Worm (Caenorhabditis elegans) whole organism, midembryonic: ENCODE measurements around the gene Y62H9A.1.

Experiments used
- T22C8.4 ChIP-seq: fragments of 200-800 bp; sonication (Bioruptor generic); IDR thresholded peaks from 2 replicates; pipeline ENCODE4 v1.3.6; 2022; ENCODE audit warnings: missing genetic modification characterization, missing compliant biosample characterization
- cog-1 ChIP-seq: sonication (generic microtip); optimal IDR thresholded peaks from 2 replicates; lab custom pipeline; 2016; ENCODE audit warnings: missing genetic modification characterization, missing compliant biosample characterization
- flt-1 ChIP-seq: fragments of 200-800 bp; sonication (Bioruptor generic); IDR thresholded peaks from 2 replicates; pipeline ENCODE4 v1.3.6; 2022; ENCODE audit warnings: missing genetic modification characterization, missing compliant biosample characterization
- klf-2 ChIP-seq: fragments of 200-800 bp; sonication (Bioruptor generic); conservative IDR thresholded peaks from 2 replicates; pipeline ENCODE4 v1.3.6; 2022; ENCODE audit warnings: missing genetic modification reagents, missing genetic modification characterization, missing compliant biosample characterization
- med-1 ChIP-seq: sonication (generic microtip); optimal IDR thresholded peaks from 2 replicates; lab custom pipeline; 2017; ENCODE audit warnings: missing genetic modification characterization, mild to moderate bottlenecking, missing compliant biosample characterization, antibody characterized with exemption, missing genetic modification reagents; ENCODE audit not compliant: insufficient read depth
- ref-1 ChIP-seq: fragments of 200-800 bp; sonication (Bioruptor generic); conservative IDR thresholded peaks from 2 replicates; pipeline ENCODE4 v1.3.6; 2022; ENCODE audit warnings: missing genetic modification reagents, missing genetic modification characterization, missing compliant biosample characterization
- tab-1 ChIP-seq: fragments of 200-800 bp; sonication (Bioruptor generic); IDR thresholded peaks from 2 replicates; pipeline ENCODE4 v1.3.6; 2022; ENCODE audit warnings: missing genetic modification characterization, missing compliant biosample characterization
- ztf-23 ChIP-seq: fragments of 200-800 bp; sonication (Bioruptor generic); IDR thresholded peaks from 2 replicates; pipeline ENCODE4 v1.3.6; 2022; ENCODE audit warnings: missing genetic modification reagents, missing genetic modification characterization, missing compliant biosample characterization
- ztf-29 ChIP-seq: fragments of 200-800 bp; sonication (Bioruptor generic); IDR thresholded peaks from 2 replicates; pipeline ENCODE4 v1.3.6; 2022; ENCODE audit warnings: missing genetic modification reagents, missing genetic modification characterization, missing compliant biosample characterization

Y62H9A.1 gene

DNA sequence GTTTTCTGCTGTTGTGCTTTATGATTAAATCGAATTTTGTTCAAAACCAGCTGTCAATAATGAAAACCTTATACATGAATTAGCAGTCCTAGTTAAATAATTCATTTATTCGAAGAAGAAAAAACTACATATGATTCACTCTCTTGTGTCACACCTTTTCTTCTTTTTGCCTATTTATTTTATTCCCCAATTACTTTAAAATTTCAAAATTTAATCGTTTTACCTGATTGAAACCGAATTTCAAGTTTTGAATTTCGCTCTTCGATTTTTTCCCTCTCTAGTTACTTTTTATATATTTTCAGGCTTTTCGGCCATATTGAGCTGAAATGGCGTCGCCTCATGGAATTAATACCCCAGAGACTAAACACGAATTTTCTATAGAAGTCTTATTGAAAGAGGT, 22.8 kb upstream of the Y62H9A.1 start, which contains the start of gene xtr-1:
Gene xtr-1 (plus strand): TSS at position 301 of the 400 bp plus-strand sequence.
- TF ChIP-seq med-1 (GFP tag; lab: Kevin White, UChicago), result no peak
- TF ChIP-seq cog-1 (tag; lab: Kevin White, UChicago), result no peak

ce11 chrX:11854432-11854831, 20.9 kb upstream of the Y62H9A.1 start:
- no peak for TF ChIP-seq cog-1 (tag; lab: Kevin White, UChicago)
- no peak for TF ChIP-seq med-1 (GFP tag; lab: Kevin White, UChicago)
- TF ChIP-seq ref-1 (GFP tag; lab: Robert Waterston, UW), result no peak
- TF ChIP-seq klf-2, result no peak
- TF ChIP-seq ztf-29 (GFP tag; lab: Robert Waterston, UW), result no peak
- TF ChIP-seq T22C8.4 (GFP tag; lab: Robert Waterston, UW), result no peak
- TF ChIP-seq flt-1, result no peak
- no peak for TF ChIP-seq tab-1 (GFP tag; lab: Robert Waterston, UW)
- TF ChIP-seq ztf-23 (GFP tag; lab: Robert Waterston, UW), result no peak

DNA sequence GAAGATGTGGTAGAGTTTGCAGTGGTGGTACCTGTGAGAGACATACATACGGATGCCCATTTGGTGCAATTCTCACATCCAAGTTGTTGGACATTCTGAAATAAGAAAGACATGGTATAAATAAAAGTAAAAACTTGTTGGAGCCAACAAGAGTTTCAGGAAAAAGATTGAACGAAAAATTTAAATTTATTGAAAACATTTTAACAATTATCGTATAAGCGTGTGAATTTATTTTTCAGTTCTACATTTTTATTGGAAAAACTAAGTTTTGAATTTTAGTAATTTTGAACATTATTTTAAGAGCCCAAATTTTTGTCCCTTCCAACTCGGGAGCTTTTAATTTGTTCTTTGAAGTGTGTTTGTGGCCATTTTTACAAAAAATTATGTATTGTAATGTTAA, 20.4 kb upstream of the Y62H9A.1 start, which contains the start of gene F54F7.8:
Gene F54F7.8 (minus strand): TSS at position 101 of the 400 bp plus-strand sequence.
- no peak for TF ChIP-seq ztf-23 (GFP tag; lab: Robert Waterston, UW)
- no peak for TF ChIP-seq ztf-29 (GFP tag; lab: Robert Waterston, UW)
- TF ChIP-seq flt-1, result no peak

- TF ChIP-seq flt-1, result no peak
- no peak for TF ChIP-seq klf-2
- no peak for TF ChIP-seq med-1 (GFP tag; lab: Kevin White, UChicago)
- no peak for TF ChIP-seq ztf-23 (GFP tag; lab: Robert Waterston, UW)
- no peak for TF ChIP-seq T22C8.4 (GFP tag; lab: Robert Waterston, UW)
- no peak for TF ChIP-seq cog-1 (tag; lab: Kevin White, UChicago)
- no peak for TF ChIP-seq tab-1 (GFP tag; lab: Robert Waterston, UW)
These were observed 19.1 kb upstream of the Y62H9A.1 start for ce11 chrX:11856214-11856613.

- no peak for TF ChIP-seq flt-1
- no peak for TF ChIP-seq klf-2
- no peak for TF ChIP-seq cog-1 (tag; lab: Kevin White, UChicago)
- no peak for TF ChIP-seq tab-1 (GFP tag; lab: Robert Waterston, UW)
- TF ChIP-seq ztf-23 (GFP tag; lab: Robert Waterston, UW), result no peak
- no peak for TF ChIP-seq ref-1 (GFP tag; lab: Robert Waterston, UW)
- TF ChIP-seq T22C8.4 (GFP tag; lab: Robert Waterston, UW), result no peak
- no peak for TF ChIP-seq med-1 (GFP tag; lab: Kevin White, UChicago)
- TF ChIP-seq ztf-29 (GFP tag; lab: Robert Waterston, UW), result no peak
These were observed 18.2 kb upstream of the Y62H9A.1 start, which contains the start of gene mes-1 for ce11 chrX:11857178-11857577. Gene mes-1 (plus strand): TSS chrX:11857478.

DNA sequence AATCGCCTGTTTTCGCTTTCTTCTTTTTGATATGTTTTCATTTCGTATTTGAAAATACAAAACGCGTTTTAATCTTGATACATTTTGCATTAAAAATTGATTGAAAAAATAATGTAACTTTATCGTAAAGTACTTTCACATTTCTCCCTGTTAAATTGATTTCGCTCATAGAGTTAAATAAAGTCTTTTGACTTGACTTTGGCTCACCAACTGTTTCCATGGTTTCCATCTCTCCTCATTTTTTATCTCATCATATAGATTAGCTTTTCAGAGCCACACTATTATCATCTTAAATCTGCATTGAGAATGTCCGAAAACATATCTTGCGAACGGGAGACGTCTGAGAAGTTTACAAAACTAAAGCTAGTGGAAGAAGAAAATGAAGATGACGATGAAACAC, 12.0 kb upstream of the Y62H9A.1 start, which contains the start of gene F54F7.10:
Gene F54F7.10 (plus strand): TSS at position 301 of the 400 bp plus-strand sequence.
- no peak for TF ChIP-seq ref-1 (GFP tag; lab: Robert Waterston, UW)
- no peak for TF ChIP-seq med-1 (GFP tag; lab: Kevin White, UChicago)

DNA sequence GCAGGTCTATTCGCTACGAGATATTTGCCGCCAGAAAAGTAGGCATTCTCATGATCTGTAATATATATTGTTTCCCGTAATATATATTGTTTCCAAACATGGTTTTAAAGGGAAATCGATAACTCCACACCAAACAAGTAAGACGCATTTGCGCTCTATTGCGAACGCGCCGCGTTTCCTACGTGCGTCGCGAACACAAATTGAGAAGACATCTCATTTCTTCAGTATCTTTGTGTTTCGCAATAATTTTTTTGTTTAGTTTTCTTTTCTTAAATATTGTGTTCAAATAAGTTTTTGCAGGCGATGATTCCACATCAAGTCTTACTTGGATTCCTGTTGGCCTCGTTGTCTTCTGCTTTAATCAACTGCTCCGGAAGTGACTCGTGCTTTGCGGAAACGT, 10.3 kb upstream of the Y62H9A.1 start, which contains the start of gene F54F7.6:
Gene F54F7.6 (plus strand): TSS at position 301 of the 400 bp plus-strand sequence.
- TF ChIP-seq T22C8.4 (GFP tag; lab: Robert Waterston, UW), result no peak
- TF ChIP-seq med-1 (GFP tag; lab: Kevin White, UChicago), result no peak
- no peak for TF ChIP-seq ztf-29 (GFP tag; lab: Robert Waterston, UW)

DNA sequence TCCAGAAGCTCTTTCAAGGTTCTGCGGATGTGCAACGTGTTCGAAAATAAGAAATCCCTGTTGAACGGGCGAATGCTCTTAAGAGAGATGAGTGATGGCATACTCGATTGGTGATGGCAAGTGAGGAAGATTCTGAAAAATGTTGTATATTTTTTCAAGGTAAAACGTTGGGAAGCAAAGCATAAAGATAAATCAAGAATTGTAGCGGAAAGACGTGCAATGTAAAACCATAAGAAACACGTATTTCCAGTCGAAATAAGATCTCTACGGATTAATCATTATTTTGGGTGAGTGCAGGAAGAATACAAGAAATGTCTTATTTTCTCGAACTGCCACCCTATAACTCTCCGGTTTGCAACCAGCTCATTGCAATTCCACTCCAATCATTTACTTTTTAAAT, 6.1 kb upstream of the Y62H9A.1 start, which contains the start of gene dot-1.2:
Gene dot-1.2 (minus strand): TSS at position 101 of the 400 bp plus-strand sequence.
- TF ChIP-seq flt-1 (no peak), ztf-29 (GFP tag; lab: Robert Waterston, UW) (no peak), cog-1 (tag; lab: Kevin White, UChicago) (no peak), klf-2 (no peak), med-1 (GFP tag; lab: Kevin White, UChicago) (no peak), ref-1 (GFP tag; lab: Robert Waterston, UW) (no peak), tab-1 (GFP tag; lab: Robert Waterston, UW) (no peak), ztf-23 (GFP tag; lab: Robert Waterston, UW) (no peak), T22C8.4 (GFP tag; lab: Robert Waterston, UW) (no peak)

DNA sequence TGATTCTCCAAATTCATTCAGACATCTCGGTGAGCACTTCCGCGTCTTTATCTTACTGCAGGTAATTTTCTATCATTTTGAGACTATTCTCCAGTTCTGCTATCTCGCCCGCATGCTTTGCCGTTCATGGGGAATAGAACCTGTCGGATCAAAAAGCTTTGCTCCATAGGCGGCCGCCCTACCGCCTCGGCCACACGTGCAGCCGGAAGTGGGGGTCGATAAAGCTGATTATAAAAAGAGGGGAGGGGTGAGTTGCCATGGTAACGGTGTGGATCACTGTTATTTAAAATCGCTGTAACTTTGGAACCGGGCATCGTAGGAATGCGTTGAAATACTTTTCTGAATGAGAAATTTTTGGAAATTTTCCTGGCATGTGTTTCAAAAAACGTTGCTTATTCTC, 4.9 kb upstream of the Y62H9A.1 start:
- no peak for TF ChIP-seq ztf-29 (GFP tag; lab: Robert Waterston, UW)
- TF ChIP-seq ztf-23 (GFP tag; lab: Robert Waterston, UW), result no peak
- no peak for TF ChIP-seq klf-2
- no peak for TF ChIP-seq med-1 (GFP tag; lab: Kevin White, UChicago)
- no peak for TF ChIP-seq ref-1 (GFP tag; lab: Robert Waterston, UW)
- no peak for TF ChIP-seq cog-1 (tag; lab: Kevin White, UChicago)
- TF ChIP-seq T22C8.4 (GFP tag; lab: Robert Waterston, UW), result no peak
- no peak for TF ChIP-seq flt-1
- no peak for TF ChIP-seq tab-1 (GFP tag; lab: Robert Waterston, UW)

DNA sequence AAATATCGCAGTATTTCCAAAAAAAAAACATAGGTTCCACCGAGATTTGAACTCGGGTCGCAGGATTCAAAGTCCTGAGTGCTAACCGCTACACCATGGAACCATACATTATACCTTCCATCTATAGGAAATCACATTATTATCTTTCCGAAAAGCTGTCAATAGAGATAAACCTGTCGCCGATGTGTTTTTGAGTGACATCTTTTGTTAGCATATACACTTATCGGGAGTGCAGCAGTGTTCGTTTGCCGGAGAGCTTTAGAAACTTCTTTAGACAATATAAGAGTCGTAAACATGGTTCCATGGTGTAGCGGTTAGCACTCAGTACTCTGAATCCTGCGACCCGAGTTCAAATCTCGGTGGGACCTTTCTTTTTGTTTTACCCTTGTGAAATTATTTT, 3.1 kb upstream of the Y62H9A.1 start:
- TF ChIP-seq tab-1 (GFP tag; lab: Robert Waterston, UW) (no peak), ref-1 (GFP tag; lab: Robert Waterston, UW) (no peak)

DNA sequence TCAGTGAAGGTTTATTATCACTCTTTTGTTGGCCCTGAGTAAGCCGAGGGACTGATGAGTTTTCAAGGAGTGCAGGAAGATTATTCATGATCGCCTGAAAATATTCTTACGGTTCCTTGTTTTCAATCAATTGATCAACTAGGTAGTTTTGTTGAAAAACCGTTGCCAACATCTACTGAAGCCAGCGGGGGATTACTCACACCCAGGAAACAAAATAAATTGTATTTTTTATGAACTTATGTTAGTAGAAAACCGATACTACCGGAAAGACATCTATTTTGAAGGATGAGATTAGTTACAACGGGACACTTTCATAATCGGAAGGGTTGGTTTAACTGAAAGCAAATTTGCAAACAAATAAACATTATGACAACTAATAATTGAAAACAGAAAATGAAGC, 2.8 kb downstream of the Y62H9A.1 start, which contains the start of gene Y62H9A.2:
Gene Y62H9A.2 (minus strand): TSS at position 101 of the 400 bp plus-strand sequence.
- no peak for TF ChIP-seq cog-1 (tag; lab: Kevin White, UChicago)
- TF ChIP-seq klf-2, result no peak
